Worm (Caenorhabditis elegans): ENCODE data around the gene F11E6.4.

DNA sequence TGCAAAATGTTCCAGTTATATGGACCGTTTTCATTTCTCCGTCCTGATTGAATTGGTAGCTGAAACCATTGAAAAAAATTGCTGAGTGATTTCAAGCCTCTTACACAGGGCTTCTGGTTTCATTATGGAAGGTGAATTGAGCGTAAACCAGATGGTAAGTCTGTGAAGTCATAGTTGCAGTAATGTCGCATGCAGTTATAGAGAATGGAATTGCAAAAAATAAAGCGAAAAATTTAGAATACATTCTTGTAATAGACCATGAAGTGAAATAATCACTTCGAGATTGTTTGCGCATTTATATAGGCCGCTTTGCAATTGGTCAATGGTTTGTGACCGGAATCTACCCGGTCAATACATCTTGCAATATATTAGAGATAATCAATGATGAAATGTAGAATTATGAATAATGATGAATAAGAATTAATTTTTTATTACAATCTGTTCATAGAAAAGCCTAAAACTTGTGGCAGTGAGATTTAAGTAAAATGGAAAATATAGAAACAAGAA is at the start of gene F11E6.4:
- TF ChIP-seq unc-62 (GFP tag; optimal IDR thresholded peaks at IDR 0.05) (no peak), ztf-11 (tag; optimal IDR thresholded peaks at IDR 0.05) (no peak), mep-1 (tag; optimal IDR thresholded peaks at IDR 0.05) (no peak), ham-2 (GFP tag; optimal IDR thresholded peaks at IDR 0.05) (no peak), nhr-12 (tag; optimal IDR thresholded peaks at IDR 0.05) (no peak), mab-5 (tag; optimal IDR thresholded peaks at IDR 0.05) (no peak), unc-39 (tag; optimal IDR thresholded peaks at IDR 0.05) (no peak), zip-8 (tag; optimal IDR thresholded peaks at IDR 0.05) (no peak), snpc-4 (tag; optimal IDR thresholded peaks at IDR 0.05) (no peak), nhr-237 (tag; optimal IDR thresholded peaks at IDR 0.05) (no peak)
